Worm (Caenorhabditis elegans): Measurements from ENCODE around the gene gfrp-1.

Gene gfrp-1

ce11 chrIV:164777-165176, 38.6 kb upstream of the gfrp-1 start, which contains the start of gene cutl-24:
Gene cutl-24, plus strand, starts transcription at chrIV:165077.
- TF ChIP-seq nhr-76 (tag; optimal IDR thresholded peaks at IDR 0.05) (no peak), fos-1 (tag; optimal IDR thresholded peaks at IDR 0.05) (no peak), nhr-237 (tag; optimal IDR thresholded peaks at IDR 0.05) (no peak), Y105C5A.15 (GFP tag; IDR thresholded peaks at IDR 0.05) (no peak), dve-1 (tag; optimal IDR thresholded peaks at IDR 0.05; ENCODE audit: insufficient read depth) (no peak), unc-62 (GFP tag; optimal IDR thresholded peaks at IDR 0.05 in 1 of 2) (no peak), unc-62 (tag; optimal IDR thresholded peaks at IDR 0.05) (no peak), unc-39 (tag; optimal IDR thresholded peaks at IDR 0.05) (no peak), tag-97 (GFP tag; IDR thresholded peaks at IDR 0.05) (no peak), dmd-8 (GFP tag; IDR thresholded peaks at IDR 0.05) (no peak), F44E2.7 (GFP tag; IDR thresholded peaks at IDR 0.05) (no peak), mxl-2 (GFP tag; conservative IDR thresholded peaks at IDR 0.05) (no peak), madf-5 (GFP tag; IDR thresholded peaks at IDR 0.05) (no peak), T26A8.4 (GFP tag; IDR thresholded peaks at IDR 0.05) (no peak), skn-1 (tag; optimal IDR thresholded peaks at IDR 0.05) (no peak), mep-1 (tag; optimal IDR thresholded peaks at IDR 0.05) (no peak)

ce11 chrIV:171036-171435, 32.4 kb upstream of the gfrp-1 start:
- no peak for TF ChIP-seq hlh-11 (tag; optimal IDR thresholded peaks at IDR 0.05)
- no peak for TF ChIP-seq nhr-48 (tag; optimal IDR thresholded peaks at IDR 0.05)
- no peak for TF ChIP-seq zfp-2 (tag; optimal IDR thresholded peaks at IDR 0.05)
- TF ChIP-seq set-16 (GFP tag; IDR thresholded peaks at IDR 0.05): 0 out of 2 replicates have a peak, but pooled peaks have one; percentile 13
- no peak for TF ChIP-seq cey-2 (tag; optimal IDR thresholded peaks at IDR 0.05; ENCODE audit: borderline replicate concordance, insufficient read depth)
- peak; percentile 5 for TF ChIP-seq hlh-30 (tag; optimal IDR thresholded peaks at IDR 0.05; ENCODE audit: insufficient read depth)
- peak in 1 of 2 experiments; percentile 78 for TF ChIP-seq unc-62 (GFP tag; optimal IDR thresholded peaks at IDR 0.05 in 1 of 2)
- TF ChIP-seq unc-62 (tag; optimal IDR thresholded peaks at IDR 0.05): no peak
- no peak for TF ChIP-seq Y48G9A.11 (GFP tag; IDR thresholded peaks at IDR 0.05)

- TF ChIP-seq Y105C5A.15 (GFP tag; IDR thresholded peaks at IDR 0.05) (no peak), T26A8.4 (GFP tag; IDR thresholded peaks at IDR 0.05) (no peak), daf-8 (GFP tag; IDR thresholded peaks at IDR 0.05) (no peak), ZK337.2 (GFP tag; IDR thresholded peaks at IDR 0.05) (no peak), arid-1 (GFP tag; conservative IDR thresholded peaks at IDR 0.05) (no peak), aha-1 (tag) (peak; percentile 42), ceh-20 (GFP tag; IDR thresholded peaks at IDR 0.05) (no peak), ceh-32 (tag; optimal IDR thresholded peaks at IDR 0.05; ENCODE audit: poor library complexity) (no peak), mes-2 (tag; optimal IDR thresholded peaks at IDR 0.05; ENCODE audit: poor library complexity, severe bottlenecking) (no peak)
Observed at ce11 chrIV:172990-173389, 30.4 kb upstream of the gfrp-1 start.

DNA sequence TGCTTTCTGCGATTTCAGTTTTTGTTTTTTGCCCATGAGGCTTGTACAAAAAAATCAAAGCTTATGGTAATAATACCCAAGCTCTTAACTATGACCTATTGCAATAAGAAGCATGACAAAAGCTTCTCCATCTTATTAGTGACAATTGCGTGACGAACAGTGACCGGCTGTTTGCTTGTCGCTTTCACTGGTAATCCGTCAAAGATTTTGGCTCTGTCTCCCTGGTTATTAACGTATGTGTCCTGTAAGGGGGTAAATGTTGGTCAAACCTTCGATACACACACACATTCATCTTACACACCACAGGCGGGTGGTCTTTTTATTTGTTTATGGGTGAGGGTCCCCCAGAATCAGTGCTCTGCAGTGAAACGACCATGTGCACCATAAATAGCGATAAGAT, 29.3 kb upstream of the gfrp-1 start:
- TF ChIP-seq lin-38 (GFP tag; IDR thresholded peaks at IDR 0.05) (no peak), aha-1 (tag) (peak; percentile 56)

DNA sequence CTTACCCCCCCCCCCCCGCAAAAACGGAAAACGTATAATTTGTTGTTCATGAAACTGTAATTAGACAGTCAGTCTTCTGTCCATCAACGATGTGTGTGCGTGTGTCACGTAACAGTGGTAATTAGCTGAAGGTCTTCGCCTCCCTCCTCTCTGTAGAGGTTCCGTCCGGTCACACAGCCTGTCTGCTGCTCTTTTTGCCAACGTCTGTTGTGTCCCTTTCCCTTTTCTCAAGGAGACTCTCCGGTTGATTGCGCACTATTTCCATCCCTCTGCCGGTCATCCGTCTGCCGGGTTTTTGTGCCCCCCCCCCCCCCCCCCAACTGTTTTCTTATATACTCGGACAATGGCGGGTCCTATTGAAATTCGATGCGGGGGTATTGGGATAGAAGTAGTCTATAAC, 27.7 kb upstream of the gfrp-1 start:
- no peak for TF ChIP-seq nhr-76 (tag; optimal IDR thresholded peaks at IDR 0.05)
- no peak for TF ChIP-seq egl-43 (GFP tag; IDR thresholded peaks at IDR 0.05)
- TF ChIP-seq F26F4.8 (GFP tag; conservative IDR thresholded peaks at IDR 0.05): no peak
- TF ChIP-seq zfp-3 (GFP tag; conservative IDR thresholded peaks at IDR 0.05): 0 out of 2 replicates have a peak, but pooled peaks have one; percentile 21
- no peak for TF ChIP-seq daf-16 (GFP tag; optimal IDR thresholded peaks at IDR 0.05)
- TF ChIP-seq daf-16 (tag; optimal IDR thresholded peaks at IDR 0.05): no peak
- TF ChIP-seq set-16 (GFP tag; IDR thresholded peaks at IDR 0.05): peak; percentile 66
